Fruit fly (Drosophila melanogaster): Measurements from ENCODE around the gene Srp72.

The Srp72 gene

dm6 chr3R:20633984-20634446 lies 45.5 kb downstream of the Srp72 start (continued):
- TF ChIP-seq schlank (tag; optimal IDR thresholded peaks at IDR 0.05) (peak; percentile 60), ap (GFP tag; IDR thresholded peaks at IDR 0.05) (0 out of 2 replicates have a peak, but pooled peaks have one; percentile 12), CG6689 (GFP tag; IDR thresholded peaks at IDR 0.05) (peak; percentile 59; the same call in 1 of the 2 replicates), CG12155 (GFP tag; optimal IDR thresholded peaks at IDR 0.05) (peak; percentile 64), CG31388 (GFP tag; optimal IDR thresholded peaks at IDR 0.05) (no peak), CG3838 (GFP tag; optimal IDR thresholded peaks at IDR 0.05) (no peak), CG12659 (GFP tag; optimal IDR thresholded peaks at IDR 0.05) (no peak), NC2α (GFP tag; optimal IDR thresholded peaks at IDR 0.05) (peak; percentile 50), Rx (GFP tag; IDR thresholded peaks at IDR 0.05) (peak; percentile 39; the same call in 1 of the 2 replicates), ranshi (GFP tag; IDR thresholded peaks at IDR 0.05) (peak; percentile 67), fd102C (GFP tag; optimal IDR thresholded peaks at IDR 0.05) (no peak), sc (optimal IDR thresholded peaks at IDR 0.05) (no peak), sc (GFP tag; optimal IDR thresholded peaks at IDR 0.05) (no peak), tgo (GFP tag; IDR thresholded peaks at IDR 0.05) (peak; percentile 66), Xrp1 (GFP tag; IDR thresholded peaks at IDR 0.05) (peak; percentile 73), vnd (GFP tag; IDR thresholded peaks at IDR 0.05; ENCODE audit: partially characterized antibody) (no peak), CG14050 (GFP tag; IDR thresholded peaks at IDR 0.05) (no peak), tio (GFP tag; optimal IDR thresholded peaks at IDR 0.05) (no peak), Atf-2 (GFP tag; optimal IDR thresholded peaks at IDR 0.05) (peak; percentile 38), CG14710 (tag; optimal IDR thresholded peaks at IDR 0.05) (no peak), HmgZ (tag; optimal IDR thresholded peaks at IDR 0.05) (peak; percentile 80), CG16815 (GFP tag; optimal IDR thresholded peaks at IDR 0.05) (peak; percentile 27), Oli (tag; optimal IDR thresholded peaks at IDR 0.05) (no peak), CG18476 (GFP tag; optimal IDR thresholded peaks at IDR 0.05) (peak; percentile 22), CG12769 (tag; optimal IDR thresholded peaks at IDR 0.05) (no peak), CG17186 (GFP tag; optimal IDR thresholded peaks at IDR 0.05) (no peak), C15 (GFP tag; IDR thresholded peaks at IDR 0.05) (no peak), CG7786 (GFP tag; optimal IDR thresholded peaks at IDR 0.05) (peak; percentile 79), GATAe (GFP tag; conservative IDR thresholded peaks at IDR 0.05) (no peak), CG6272 (GFP tag; IDR thresholded peaks at IDR 0.05) (peak; percentile 23; the same call in 1 of the 2 replicates), gro (GFP tag; optimal IDR thresholded peaks at IDR 0.05) (peak; percentile 55), Sox100B (GFP tag; optimal IDR thresholded peaks at IDR 0.05) (no peak), Dll (GFP tag; IDR thresholded peaks at IDR 0.05; ENCODE audit: partially characterized antibody) (no peak), CG16813 (GFP tag; IDR thresholded peaks at IDR 0.05; ENCODE audit: partially characterized antibody) (no peak), sisA (GFP tag; IDR thresholded peaks at IDR 0.05) (peak; percentile 70), pum (GFP tag; optimal IDR thresholded peaks at IDR 0.05) (peak; percentile 59), CG11504 (tag; optimal IDR thresholded peaks at IDR 0.05) (no peak), Mad (GFP tag; optimal IDR thresholded peaks at IDR 0.05) (peak; percentile 26), Lim3 (GFP tag; IDR thresholded peaks at IDR 0.05) (no peak), CG4404 (GFP tag; IDR thresholded peaks at IDR 0.05) (peak; percentile 43; the same call in 1 of the 2 replicates), HLH4C (GFP tag; IDR thresholded peaks at IDR 0.05; ENCODE audit: partially characterized antibody) (no peak), slou (GFP tag; optimal IDR thresholded peaks at IDR 0.05) (no peak), fru (optimal IDR thresholded peaks at IDR 0.05) (no peak), nerfin-1 (tag; optimal IDR thresholded peaks at IDR 0.05) (no peak), CG4854 (GFP tag; optimal IDR thresholded peaks at IDR 0.05) (peak; percentile 16), CG15011 (GFP tag; optimal IDR thresholded peaks at IDR 0.05) (no peak), CG2712 (tag; optimal IDR thresholded peaks at IDR 0.05) (no peak), CG3163 (GFP tag; optimal IDR thresholded peaks at IDR 0.05) (peak; percentile 21), tin (GFP tag; optimal IDR thresholded peaks at IDR 0.05) (peak; percentile 63), CG6654 (GFP tag; optimal IDR thresholded peaks at IDR 0.05) (no peak), CG15514 (GFP tag; optimal IDR thresholded peaks at IDR 0.05) (no peak), ind (GFP tag; optimal IDR thresholded peaks at IDR 0.05) (peak; percentile 80)
